Worm (Caenorhabditis elegans) whole organism, midembryonic: Measurements from ENCODE around the gene bath-39.

ENCODE experiments used
- T22C8.4 ChIP-seq: fragments of 200-800 bp; sonication (Bioruptor generic); IDR thresholded peaks from 2 replicates; pipeline ENCODE4 v1.3.6; 2022; ENCODE audit warnings: missing genetic modification characterization, missing compliant biosample characterization
- cog-1 ChIP-seq: sonication (generic microtip); optimal IDR thresholded peaks from 2 replicates; lab custom pipeline; 2016; ENCODE audit warnings: missing genetic modification characterization, missing compliant biosample characterization
- flt-1 ChIP-seq: fragments of 200-800 bp; sonication (Bioruptor generic); IDR thresholded peaks from 2 replicates; pipeline ENCODE4 v1.3.6; 2022; ENCODE audit warnings: missing genetic modification characterization, missing compliant biosample characterization
- klf-2 ChIP-seq: fragments of 200-800 bp; sonication (Bioruptor generic); conservative IDR thresholded peaks from 2 replicates; pipeline ENCODE4 v1.3.6; 2022; ENCODE audit warnings: missing genetic modification reagents, missing genetic modification characterization, missing compliant biosample characterization
- med-1 ChIP-seq: sonication (generic microtip); optimal IDR thresholded peaks from 2 replicates; lab custom pipeline; 2017; ENCODE audit warnings: missing genetic modification characterization, mild to moderate bottlenecking, missing compliant biosample characterization, antibody characterized with exemption, missing genetic modification reagents; ENCODE audit not compliant: insufficient read depth
- ref-1 ChIP-seq: fragments of 200-800 bp; sonication (Bioruptor generic); conservative IDR thresholded peaks from 2 replicates; pipeline ENCODE4 v1.3.6; 2022; ENCODE audit warnings: missing genetic modification reagents, missing genetic modification characterization, missing compliant biosample characterization
- tab-1 ChIP-seq: fragments of 200-800 bp; sonication (Bioruptor generic); IDR thresholded peaks from 2 replicates; pipeline ENCODE4 v1.3.6; 2022; ENCODE audit warnings: missing genetic modification characterization, missing compliant biosample characterization
- ztf-23 ChIP-seq: fragments of 200-800 bp; sonication (Bioruptor generic); IDR thresholded peaks from 2 replicates; pipeline ENCODE4 v1.3.6; 2022; ENCODE audit warnings: missing genetic modification reagents, missing genetic modification characterization, missing compliant biosample characterization
- ztf-29 ChIP-seq: fragments of 200-800 bp; sonication (Bioruptor generic); IDR thresholded peaks from 2 replicates; pipeline ENCODE4 v1.3.6; 2022; ENCODE audit warnings: missing genetic modification reagents, missing genetic modification characterization, missing compliant biosample characterization

bath-39 gene

ce11 chrV:13421697-13422096, 37.6 kb upstream of the bath-39 start:
- no peak for TF ChIP-seq tab-1 (GFP tag; lab: Robert Waterston, UW)
- TF ChIP-seq ztf-29 (GFP tag; lab: Robert Waterston, UW), result no peak
- no peak for TF ChIP-seq ztf-23 (GFP tag; lab: Robert Waterston, UW)
- TF ChIP-seq T22C8.4 (GFP tag; lab: Robert Waterston, UW), result no peak
- TF ChIP-seq flt-1 (GFP tag; lab: Robert Waterston, UW), result no peak
- no peak for TF ChIP-seq ref-1 (GFP tag; lab: Robert Waterston, UW)
- TF ChIP-seq klf-2 (GFP tag; lab: Robert Waterston, UW), result no peak

ce11 chrV:13423045-13423444, 36.2 kb upstream of the bath-39 start, which contains the start of gene srv-9:
TSS of gene srv-9 (minus strand) at chrV:13423145.
- TF ChIP-seq klf-2 (GFP tag; lab: Robert Waterston, UW), result no peak
- TF ChIP-seq ztf-23 (GFP tag; lab: Robert Waterston, UW), result no peak
- TF ChIP-seq flt-1 (GFP tag; lab: Robert Waterston, UW), result no peak

DNA sequence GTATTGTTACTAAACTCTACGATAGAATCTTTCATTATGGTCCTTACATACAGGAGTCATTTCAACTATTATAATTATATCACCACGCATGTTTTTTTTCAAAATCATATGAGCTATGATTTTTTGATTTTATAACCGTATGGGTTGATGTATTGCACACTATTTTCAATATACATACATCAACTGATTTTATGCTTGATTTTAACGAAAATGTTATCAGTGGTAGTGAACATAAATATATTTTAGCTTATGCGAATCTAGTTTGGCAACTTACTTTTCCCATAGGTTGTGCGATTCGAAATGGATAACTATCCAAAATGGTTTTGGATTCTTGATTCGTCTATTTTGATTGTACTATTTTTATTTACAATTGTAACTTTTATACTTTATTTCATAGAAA, 35.7 kb upstream of the bath-39 start, which contains the start of gene srv-10:
srv-10 (plus strand) TSS at position 301 of the 400 bp plus-strand sequence.
- no peak for TF ChIP-seq med-1 (GFP tag; lab: Kevin White, UChicago)
- no peak for TF ChIP-seq tab-1 (GFP tag; lab: Robert Waterston, UW)
- TF ChIP-seq ztf-23 (GFP tag; lab: Robert Waterston, UW), result no peak
- no peak for TF ChIP-seq flt-1 (GFP tag; lab: Robert Waterston, UW)

- TF ChIP-seq klf-2 (GFP tag; lab: Robert Waterston, UW) (no peak), flt-1 (GFP tag; lab: Robert Waterston, UW) (no peak)
These were observed 32.5 kb upstream of the bath-39 start, which contains the start of gene srd-18 for ce11 chrV:13426764-13427163. TSS of gene srd-18 (minus strand) at chrV:13426864.

DNA sequence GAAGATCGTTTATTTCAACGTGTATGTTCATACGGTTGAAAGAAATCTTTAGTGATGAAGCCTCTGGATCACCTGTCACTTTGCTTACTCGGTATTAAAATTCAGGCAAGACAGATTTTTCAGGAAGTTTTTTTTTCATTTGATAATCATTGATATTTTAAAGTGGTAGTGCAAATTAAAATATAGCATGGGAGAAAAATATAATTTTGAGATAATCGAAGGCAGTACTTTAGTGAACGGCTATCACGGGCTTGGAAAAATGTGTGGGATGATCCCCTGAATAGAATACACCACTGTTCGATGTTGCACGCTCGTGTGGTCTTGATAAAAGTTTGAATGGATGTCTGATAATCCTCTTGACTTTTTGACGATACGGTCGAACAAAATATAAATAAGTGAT, 31.9 kb upstream of the bath-39 start:
- TF ChIP-seq klf-2 (GFP tag; lab: Robert Waterston, UW) (no peak), ztf-23 (GFP tag; lab: Robert Waterston, UW) (no peak), cog-1 (tag; lab: Kevin White, UChicago) (no peak), T22C8.4 (GFP tag; lab: Robert Waterston, UW) (no peak), med-1 (GFP tag; lab: Kevin White, UChicago) (no peak), flt-1 (GFP tag; lab: Robert Waterston, UW) (no peak), ref-1 (GFP tag; lab: Robert Waterston, UW) (no peak), ztf-29 (GFP tag; lab: Robert Waterston, UW) (no peak)

DNA sequence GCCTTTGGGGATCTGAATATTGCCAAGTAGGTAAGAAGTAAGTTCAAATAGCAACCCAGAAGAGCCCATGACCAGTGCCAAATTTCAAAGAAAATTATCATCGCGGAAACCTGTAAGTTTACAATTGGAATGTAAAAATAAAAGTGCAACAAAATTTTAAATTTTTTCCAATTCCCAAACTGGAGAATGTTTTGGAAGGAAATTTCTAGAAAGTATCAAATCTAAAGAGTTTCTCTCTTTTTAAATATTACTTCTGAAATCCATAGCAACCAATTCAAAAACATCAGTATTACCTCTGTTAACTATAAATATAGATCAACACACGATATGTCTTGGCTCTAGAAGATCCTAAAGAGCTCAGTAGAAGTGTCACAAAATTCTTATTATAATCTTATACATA, 30.6 kb upstream of the bath-39 start, which contains the start of gene srd-19:
srd-19 (minus strand) TSS at position 101 of the 400 bp plus-strand sequence.
- TF ChIP-seq flt-1 (GFP tag; lab: Robert Waterston, UW) (no peak), klf-2 (GFP tag; lab: Robert Waterston, UW) (no peak), ztf-29 (GFP tag; lab: Robert Waterston, UW) (no peak), ref-1 (GFP tag; lab: Robert Waterston, UW) (no peak), T22C8.4 (GFP tag; lab: Robert Waterston, UW) (no peak), cog-1 (tag; lab: Kevin White, UChicago) (no peak), tab-1 (GFP tag; lab: Robert Waterston, UW) (no peak), ztf-23 (GFP tag; lab: Robert Waterston, UW) (no peak), med-1 (GFP tag; lab: Kevin White, UChicago) (no peak)

- TF ChIP-seq klf-2 (GFP tag; lab: Robert Waterston, UW) (no peak), ztf-29 (GFP tag; lab: Robert Waterston, UW) (no peak), flt-1 (GFP tag; lab: Robert Waterston, UW) (no peak), T22C8.4 (GFP tag; lab: Robert Waterston, UW) (no peak), med-1 (GFP tag; lab: Kevin White, UChicago) (no peak), cog-1 (tag; lab: Kevin White, UChicago) (no peak), ztf-23 (GFP tag; lab: Robert Waterston, UW) (no peak)
These were observed 26.9 kb upstream of the bath-39 start, which contains the start of gene srd-17 for ce11 chrV:13432364-13432763. TSS of gene srd-17 (minus strand) at chrV:13432714.

DNA sequence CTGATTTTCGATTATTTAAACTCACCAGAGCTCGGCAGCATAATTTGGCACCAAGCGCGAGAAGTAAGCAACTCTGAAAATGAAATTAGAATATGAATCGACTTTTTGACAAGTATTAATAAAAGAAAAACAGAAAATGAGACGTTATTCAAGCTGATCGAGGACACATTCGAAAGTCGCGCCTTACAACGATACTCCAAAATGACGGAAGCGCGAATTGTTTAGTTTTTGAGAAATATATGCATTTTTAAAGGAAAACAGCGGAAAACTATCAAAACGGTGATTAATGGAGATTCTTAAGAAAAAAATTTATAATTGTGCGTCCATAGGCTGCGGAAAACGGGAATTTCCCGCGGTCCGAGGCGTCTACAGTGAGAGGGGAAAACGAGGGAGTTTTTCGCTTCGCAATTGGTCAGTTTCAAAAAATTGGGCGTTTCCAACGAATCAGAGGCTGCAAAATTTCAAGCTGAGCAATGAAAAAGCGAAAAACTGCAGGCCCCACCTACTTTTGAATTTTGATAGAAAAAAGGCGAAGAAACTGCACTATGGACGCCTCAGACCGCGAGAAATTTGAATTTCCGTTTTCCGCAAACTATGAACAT, 21.7 kb upstream of the bath-39 start, which contains the start of gene mes-4:
mes-4 (minus strand) TSS at position 73 of the 602 bp plus-strand sequence.
- no peak for TF ChIP-seq cog-1 (tag; lab: Kevin White, UChicago)
- TF ChIP-seq flt-1 (GFP tag; lab: Robert Waterston, UW), result no peak
- TF ChIP-seq klf-2 (GFP tag; lab: Robert Waterston, UW), result no peak
- no peak for TF ChIP-seq T22C8.4 (GFP tag; lab: Robert Waterston, UW)

ce11 chrV:13441661-13442060, 17.6 kb upstream of the bath-39 start, which contains the start of gene col-162:
TSS of gene col-162 (plus strand) at chrV:13441961.
- TF ChIP-seq T22C8.4 (GFP tag; lab: Robert Waterston, UW) (no peak), flt-1 (GFP tag; lab: Robert Waterston, UW) (no peak)

DNA sequence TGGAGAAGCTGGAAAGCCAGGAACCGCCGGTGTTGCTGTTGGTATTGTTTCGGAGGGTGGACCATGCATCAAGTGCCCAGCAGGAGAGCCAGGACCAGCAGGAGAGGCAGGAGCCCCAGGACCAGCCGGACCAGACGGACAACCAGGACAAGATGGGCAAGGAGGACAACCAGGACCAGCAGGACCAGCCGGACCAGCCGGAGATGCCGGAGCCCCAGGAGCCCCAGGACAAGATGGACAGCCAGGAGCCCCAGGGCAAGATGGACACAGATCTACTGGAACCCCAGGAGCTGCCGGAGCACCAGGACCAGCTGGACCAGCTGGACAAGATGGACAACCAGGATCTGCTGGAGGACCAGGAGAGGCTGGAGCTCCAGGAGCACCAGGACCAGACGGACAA, 16.4 kb upstream of the bath-39 start:
- no peak for TF ChIP-seq ref-1 (GFP tag; lab: Robert Waterston, UW)
- no peak for TF ChIP-seq ztf-29 (GFP tag; lab: Robert Waterston, UW)
- TF ChIP-seq T22C8.4 (GFP tag; lab: Robert Waterston, UW), result no peak
- TF ChIP-seq klf-2 (GFP tag; lab: Robert Waterston, UW), result no peak
- TF ChIP-seq ztf-23 (GFP tag; lab: Robert Waterston, UW), result no peak
- no peak for TF ChIP-seq flt-1 (GFP tag; lab: Robert Waterston, UW)
- TF ChIP-seq med-1 (GFP tag; lab: Kevin White, UChicago), result no peak
- TF ChIP-seq tab-1 (GFP tag; lab: Robert Waterston, UW), result no peak
- TF ChIP-seq cog-1 (tag; lab: Kevin White, UChicago), result no peak
